Worm (Caenorhabditis elegans) whole organism, mixed stage, embryonic: ENCODE measurements around the gene srh-192.

Experiments used
- blmp-1 ChIP-seq: fragments of 150-350 bp; optimal IDR thresholded peaks from 2 replicates; lab custom pipeline; 2014; ENCODE audit warnings: missing biosample characterization, missing genetic modification characterization
- ceh-39 ChIP-seq: fragments of 150-350 bp; optimal IDR thresholded peaks from 2 replicates; lab custom pipeline; 2014; ENCODE audit warnings: missing biosample characterization, missing genetic modification characterization
- ceh-43 ChIP-seq: fragments of 200-800 bp; sonication (Bioruptor generic); optimal IDR thresholded peaks from 2 replicates; lab custom pipeline; 2018; ENCODE audit warnings: mild to moderate bottlenecking, missing genetic modification characterization, moderate library complexity, missing compliant biosample characterization
- elt-3 ChIP-seq: fragments of 150-350 bp; optimal IDR thresholded peaks from 2 replicates; lab custom pipeline; 2014; ENCODE audit warnings: missing biosample characterization, missing genetic modification characterization
- hlh-1 ChIP-seq: fragments of 150-350 bp; optimal IDR thresholded peaks from 2 replicates; lab custom pipeline; 2014; ENCODE audit warnings: missing biosample characterization, missing genetic modification reagents, missing genetic modification characterization
- lin-13 ChIP-seq: fragments of 150-350 bp; optimal IDR thresholded peaks from 2 replicates; lab custom pipeline; 2014; ENCODE audit warnings: missing biosample characterization, missing genetic modification characterization
- mep-1 ChIP-seq: fragments of 150-350 bp; optimal IDR thresholded peaks from 2 replicates; lab custom pipeline; 2017; ENCODE audit warnings: missing biosample characterization, missing genetic modification reagents, missing genetic modification characterization, inconsistent platforms
- nhr-237 ChIP-seq: fragments of 150-350 bp; optimal IDR thresholded peaks from 2 replicates; lab custom pipeline; 2014; ENCODE audit warnings: missing biosample characterization, missing genetic modification characterization
- nhr-28 ChIP-seq: fragments of 150-350 bp; optimal IDR thresholded peaks from 2 replicates; lab custom pipeline; 2014; ENCODE audit warnings: missing biosample characterization, missing genetic modification characterization
- nhr-76 ChIP-seq: sonication (generic microtip); optimal IDR thresholded peaks from 2 replicates; lab custom pipeline; 2017; ENCODE audit warnings: missing biosample characterization, missing genetic modification characterization
- pha-4 ChIP-seq: fragments of 150-350 bp; optimal IDR thresholded peaks from 2 replicates; lab custom pipeline; 2018; ENCODE audit warnings: missing biosample characterization, missing genetic modification reagents, missing genetic modification characterization
- unc-62 ChIP-seq: fragments of 150-350 bp; optimal IDR thresholded peaks from 2 replicates; lab custom pipeline; 2014; ENCODE audit warnings: missing biosample characterization, missing genetic modification reagents, missing genetic modification characterization
- zip-8 ChIP-seq: fragments of 150-350 bp; optimal IDR thresholded peaks from 2 replicates; lab custom pipeline; 2014; ENCODE audit warnings: missing biosample characterization, missing genetic modification characterization

- no peak for TF ChIP-seq ceh-43 (GFP tag; lab: Kevin White, UChicago)
- TF ChIP-seq blmp-1 (tag; lab: Kevin White, UChicago): no peak
- no peak for TF ChIP-seq mep-1 (tag; lab: Kevin White, UChicago)
- TF ChIP-seq elt-3: no peak
- TF ChIP-seq nhr-76 (tag; lab: Kevin White, UChicago): no peak
- no peak for TF ChIP-seq hlh-1 (tag; lab: Kevin White, UChicago)
- no peak for TF ChIP-seq nhr-237 (tag; lab: Kevin White, UChicago)
- no peak for TF ChIP-seq lin-13 (tag; lab: Kevin White, UChicago)
- TF ChIP-seq ceh-39: no peak
- TF ChIP-seq unc-62 (GFP tag; lab: Kevin White, UChicago): no peak
- TF ChIP-seq pha-4 (tag; lab: Kevin White, UChicago): no peak
- TF ChIP-seq nhr-28 (tag; lab: Kevin White, UChicago): no peak
- no peak for TF ChIP-seq zip-8 (tag; lab: Kevin White, UChicago)
These were observed 4.9 kb upstream of the srh-192 start, which contains the start of gene ZC132.9 for ce11 chrV:4319867-4320266.
